Fruit fly (Drosophila melanogaster) whole organism, embryonic: Measurements from ENCODE around the gene CG8326.

Experiments
- Adf1 ChIP-seq: fragments of 200-800 bp; sonication (Bioruptor generic); IDR thresholded peaks from 2 replicates; pipeline ENCODE4 v1.3.6; 2022; ENCODE audit warnings: missing biosample characterization, missing genetic modification characterization
- Atf3 ChIP-seq: fragments of 200-800 bp; sonication (Bioruptor generic); optimal IDR thresholded peaks from 3 replicates; lab custom pipeline; 2016; ENCODE audit warnings: missing biosample characterization, missing genetic modification characterization
- CG1024 ChIP-seq: fragments of 200-800 bp; sonication (Bioruptor generic); IDR thresholded peaks from 2 replicates; pipeline ENCODE4 v1.3.6; 2022; ENCODE audit warnings: missing biosample characterization, missing genetic modification characterization
- CG10565 ChIP-seq: fragments of 200-800 bp; sonication (Bioruptor generic); optimal IDR thresholded peaks from 3 replicates; lab custom pipeline; 2016; ENCODE audit warnings: missing biosample characterization, mild to moderate bottlenecking, missing genetic modification characterization
- CG11398 ChIP-seq: fragments of 200-800 bp; sonication (Bioruptor generic); optimal IDR thresholded peaks from 2 replicates; lab custom pipeline; 2016; ENCODE audit warnings: missing biosample characterization, missing genetic modification characterization
- CG11695 ChIP-seq: fragments of 200-800 bp; sonication (Bioruptor generic); IDR thresholded peaks from 3 replicates; pipeline ENCODE4 v1.3.6; 2022; ENCODE audit warnings: missing biosample characterization, missing genetic modification characterization
- CG12104 ChIP-seq: fragments of 200-800 bp; sonication (Bioruptor generic); optimal IDR thresholded peaks from 3 replicates; lab custom pipeline; 2016; ENCODE audit warnings: missing biosample characterization, missing genetic modification characterization
- CG14441 ChIP-seq: fragments of 200-800 bp; sonication (Bioruptor generic); IDR thresholded peaks from 2 replicates; pipeline ENCODE4 v1.3.6; 2022; ENCODE audit warnings: missing biosample characterization, missing genetic modification characterization
- CG15479 ChIP-seq: fragments of 200-800 bp; sonication (Bioruptor generic); optimal IDR thresholded peaks from 3 replicates; lab custom pipeline; 2019; ENCODE audit warnings: missing biosample characterization, mild to moderate bottlenecking, missing genetic modification characterization, moderate library complexity
- CG1603 ChIP-seq: fragments of 200-800 bp; sonication (Bioruptor generic); optimal IDR thresholded peaks from 2 replicates; lab custom pipeline; 2019; ENCODE audit warnings: missing biosample characterization, mild to moderate bottlenecking, missing genetic modification characterization, moderate library complexity
- CG17385 ChIP-seq: fragments of 200-800 bp; sonication (Bioruptor generic); optimal IDR thresholded peaks from 3 replicates; lab custom pipeline; 2018; ENCODE audit warnings: missing biosample characterization, mild to moderate bottlenecking, missing genetic modification characterization
- CG1832 ChIP-seq: fragments of 200-800 bp; sonication (Bioruptor generic); optimal IDR thresholded peaks from 2 replicates; lab custom pipeline; 2017; ENCODE audit warnings: missing biosample characterization, mild to moderate bottlenecking, missing genetic modification characterization, inconsistent platforms
- CG18599 ChIP-seq: fragments of 200-800 bp; sonication (Bioruptor generic); optimal IDR thresholded peaks from 3 replicates; lab custom pipeline; 2017; ENCODE audit warnings: missing biosample characterization, missing genetic modification characterization, mild to moderate bottlenecking, moderate library complexity, missing genetic modification reagents
- CG2199 ChIP-seq: fragments of 200-800 bp; sonication (Bioruptor generic); IDR thresholded peaks from 3 replicates; pipeline ENCODE4 v1.3.6; 2022; ENCODE audit warnings: missing biosample characterization, missing genetic modification characterization
- CG31365 ChIP-seq: fragments of 200-800 bp; sonication (Bioruptor generic); optimal IDR thresholded peaks from 2 replicates; lab custom pipeline; 2018; ENCODE audit warnings: missing biosample characterization, mild to moderate bottlenecking, missing genetic modification characterization
- CG32772 ChIP-seq: fragments of 200-800 bp; sonication (Bioruptor generic); IDR thresholded peaks from 2 replicates; pipeline ENCODE4 v1.3.6; 2022; ENCODE audit warnings: missing biosample characterization, missing genetic modification characterization
- CG3281 ChIP-seq: fragments of 200-800 bp; sonication (Bioruptor generic); optimal IDR thresholded peaks from 3 replicates; lab custom pipeline; 2017; ENCODE audit warnings: missing biosample characterization, mild to moderate bottlenecking, missing genetic modification characterization
- CG34376 ChIP-seq: fragments of 200-800 bp; sonication (Bioruptor generic); optimal IDR thresholded peaks from 2 replicates; lab custom pipeline; 2018; ENCODE audit warnings: missing biosample characterization, mild to moderate bottlenecking, missing genetic modification characterization
- CG42726 ChIP-seq: fragments of 200-800 bp; sonication (Bioruptor generic); IDR thresholded peaks from 2 replicates; pipeline ENCODE4 v1.3.6; 2022; ENCODE audit warnings: missing biosample characterization, missing genetic modification characterization; ENCODE audit not compliant: partially characterized antibody
- CG4328 ChIP-seq: fragments of 200-800 bp; sonication (Bioruptor generic); optimal IDR thresholded peaks from 3 replicates; lab custom pipeline; 2017; ENCODE audit warnings: missing biosample characterization, missing genetic modification reagents, missing genetic modification characterization
- CG4404 ChIP-seq: fragments of 200-800 bp; sonication (Bioruptor generic); IDR thresholded peaks from 2 replicates; pipeline ENCODE4 v1.3.6; 2022; ENCODE audit warnings: missing biosample characterization, missing genetic modification characterization
- CG9215 ChIP-seq: fragments of 200-800 bp; sonication (Bioruptor generic); IDR thresholded peaks from 2 replicates; pipeline ENCODE4 v1.3.6; 2022; ENCODE audit warnings: missing biosample characterization, missing genetic modification characterization
- CG9932 ChIP-seq: fragments of 200-800 bp; sonication (Bioruptor generic); IDR thresholded peaks from 2 replicates; pipeline ENCODE4 v1.3.6; 2022; ENCODE audit warnings: missing biosample characterization, missing genetic modification characterization
- Deaf1 ChIP-seq: fragments of 200-800 bp; optimal IDR thresholded peaks from 3 replicates; lab custom pipeline; 2019; ENCODE audit warnings: missing biosample characterization, mild to moderate bottlenecking, missing genetic modification characterization, moderate library complexity
- Hsf ChIP-seq: fragments of 200-800 bp; sonication (Bioruptor generic); optimal IDR thresholded peaks from 3 replicates; lab custom pipeline; 2016; ENCODE audit warnings: missing biosample characterization, missing genetic modification characterization
- Mes4 ChIP-seq: fragments of 200-800 bp; sonication (Bioruptor generic); optimal IDR thresholded peaks from 2 replicates; lab custom pipeline; 2016; ENCODE audit warnings: missing biosample characterization, missing genetic modification characterization
- Pdp1 ChIP-seq, 2 experiments: fragments of 200-800 bp; sonication (Bioruptor generic); optimal IDR thresholded peaks; 3 replicates each; lab custom pipeline; 2016; ENCODE audit warnings: missing biosample characterization in 2 of 2, missing genetic modification characterization in 2 of 2, mild to moderate bottlenecking in 1 of 2, moderate library complexity in 1 of 2
- Poxn ChIP-seq: fragments of 200-800 bp; sonication (Bioruptor generic); IDR thresholded peaks from 2 replicates; pipeline ENCODE4 v1.3.6; 2022; ENCODE audit warnings: missing biosample characterization, missing genetic modification characterization
- Ssrp ChIP-seq: fragments of 200-800 bp; sonication (Bioruptor generic); optimal IDR thresholded peaks from 2 replicates; lab custom pipeline; 2018; ENCODE audit warnings: missing biosample characterization, mild to moderate bottlenecking, missing genetic modification characterization, moderate library complexity
- Trl ChIP-seq, 3 experiments: fragments of >200 bp in 2 of 3; fragments of 200-800 bp in 1 of 3; sonication (Bioruptor generic) in 1 of 3; optimal IDR thresholded peaks; 2 replicates in 1 of 3; 3 replicates in 2 of 3; lab custom pipeline; 2016 to 2017; ENCODE audit warnings: missing biosample characterization in 1 of 3, missing genetic modification characterization in 1 of 3
- Xbp1 ChIP-seq: fragments of 200-800 bp; sonication (Bioruptor generic); optimal IDR thresholded peaks from 3 replicates; lab custom pipeline; 2016; ENCODE audit warnings: missing biosample characterization, mild to moderate bottlenecking, missing genetic modification characterization
- ara ChIP-seq: fragments of 200-800 bp; sonication (Bioruptor generic); IDR thresholded peaks from 2 replicates; pipeline ENCODE4 v1.3.6; 2022; ENCODE audit warnings: missing biosample characterization, missing genetic modification characterization
- caup ChIP-seq: fragments of 200-800 bp; sonication (Bioruptor generic); optimal IDR thresholded peaks from 3 replicates; lab custom pipeline; 2017; ENCODE audit warnings: missing biosample characterization, mild to moderate bottlenecking, missing genetic modification characterization, moderate library complexity; ENCODE audit not compliant: severe bottlenecking
- cg ChIP-seq: fragments of 200-800 bp; sonication (Bioruptor generic); optimal IDR thresholded peaks from 3 replicates; lab custom pipeline; 2019; ENCODE audit warnings: missing biosample characterization, mild to moderate bottlenecking, missing genetic modification characterization, moderate library complexity
- esg ChIP-seq: fragments of 200-800 bp; sonication (Bioruptor generic); conservative IDR thresholded peaks from 2 replicates; pipeline ENCODE4 v1.3.6; 2022; ENCODE audit warnings: missing biosample characterization, missing genetic modification characterization
- exex ChIP-seq: fragments of 200-800 bp; sonication (Bioruptor generic); optimal IDR thresholded peaks from 4 replicates; lab custom pipeline; 2018; ENCODE audit warnings: missing biosample characterization, mild to moderate bottlenecking, missing genetic modification characterization, moderate library complexity
- gfzf ChIP-seq: fragments of 200-800 bp; sonication (Bioruptor generic); optimal IDR thresholded peaks from 2 replicates; lab custom pipeline; 2016; ENCODE audit warnings: missing biosample characterization, mild to moderate bottlenecking, missing genetic modification characterization, moderate library complexity
- hkb ChIP-seq, 2 experiments: fragments of 200-800 bp in 1 of 2; fragments of >200 bp in 1 of 2; sonication (Bioruptor generic) in 1 of 2; IDR thresholded peaks in 1 of 2; optimal IDR thresholded peaks in 1 of 2; 2 replicates each; pipeline versions ENCODE4 v1.3.6 to Lab custom; 2017 to 2022; ENCODE audit warnings: missing biosample characterization in 1 of 2, missing genetic modification characterization in 1 of 2
- kay ChIP-seq: fragments of 200-800 bp; sonication (Bioruptor generic); optimal IDR thresholded peaks from 2 replicates; lab custom pipeline; 2016; ENCODE audit warnings: missing biosample characterization, missing genetic modification characterization
- lilli ChIP-seq: fragments of 200-800 bp; sonication (Bioruptor generic); optimal IDR thresholded peaks from 3 replicates; lab custom pipeline; 2016; ENCODE audit warnings: missing biosample characterization, missing genetic modification characterization
- nom ChIP-seq: fragments of 200-800 bp; sonication (Bioruptor generic); optimal IDR thresholded peaks from 2 replicates; lab custom pipeline; 2017; ENCODE audit warnings: missing biosample characterization, missing genetic modification characterization, mild to moderate bottlenecking, moderate library complexity, missing genetic modification reagents
- onecut ChIP-seq: fragments of 200-800 bp; sonication (Bioruptor generic); IDR thresholded peaks from 2 replicates; pipeline ENCODE4 v1.3.6; 2022; ENCODE audit warnings: missing biosample characterization, missing genetic modification characterization
- pfk ChIP-seq: fragments of 200-800 bp; sonication (Bioruptor generic); optimal IDR thresholded peaks from 2 replicates; lab custom pipeline; 2018; ENCODE audit warnings: missing biosample characterization, mild to moderate bottlenecking, missing genetic modification characterization, moderate library complexity
- phol ChIP-seq: fragments of 200-800 bp; sonication (Bioruptor generic); optimal IDR thresholded peaks from 3 replicates; lab custom pipeline; 2018; ENCODE audit warnings: missing biosample characterization, mild to moderate bottlenecking, missing genetic modification characterization, moderate library complexity
- sens ChIP-seq: fragments of 200-800 bp; sonication (Bioruptor generic); peaks from one replicate; lab custom pipeline; 2016; ENCODE audit warnings: missing biosample characterization, missing genetic modification characterization
- shn ChIP-seq: fragments of 200-800 bp; sonication (Bioruptor generic); optimal IDR thresholded peaks from 3 replicates; lab custom pipeline; 2016; ENCODE audit warnings: missing biosample characterization, missing genetic modification characterization
- sqz ChIP-seq: fragments of 200-800 bp; sonication (Bioruptor generic); optimal IDR thresholded peaks from 3 replicates; lab custom pipeline; 2018; ENCODE audit warnings: missing biosample characterization, mild to moderate bottlenecking, missing genetic modification characterization
- stwl ChIP-seq: fragments of 200-800 bp; sonication (Bioruptor generic); optimal IDR thresholded peaks from 3 replicates; lab custom pipeline; 2018; ENCODE audit warnings: missing biosample characterization, mild to moderate bottlenecking, missing genetic modification characterization, moderate library complexity
- ttk ChIP-seq: fragments of 200-800 bp; sonication (Bioruptor generic); IDR thresholded peaks from 2 replicates; pipeline ENCODE4 v2.1.2; 2022; ENCODE audit warnings: missing biosample characterization, missing genetic modification characterization

The CG8326 gene

dm6 chrX:17657716-17658115, 28.4 kb upstream of the CG8326 start:
- TF ChIP-seq CG42726 (GFP tag; lab: Robert Waterston, UW) (no peak), CG3281 (no peak), pfk (no peak), shn (GFP tag; lab: Kevin White, UChicago) (no peak), CG14441 (GFP tag; lab: Robert Waterston, UW) (no peak), Adf1 (GFP tag; lab: Robert Waterston, UW) (peak; percentile 93), sqz (peak; percentile 44), CG17385 (peak; percentile 58), caup (GFP tag; lab: Kevin White, UChicago) (no peak), Pdp1 (GFP tag; optimal IDR thresholded peaks at IDR 0.05; lab: Kevin White, UChicago) (peak in 1 of 2 experiments; percentile 72), Atf3 (peak; percentile 20), onecut (GFP tag; lab: Robert Waterston, UW) (peak; percentile 27; the same call in 1 of the 2 replicates), CG4404 (no peak), Poxn (GFP tag; lab: Robert Waterston, UW) (no peak), exex (tag; lab: Kevin White, UChicago) (peak; percentile 22), lilli (GFP tag; lab: Kevin White, UChicago) (no peak), Trl (optimal IDR thresholded peaks at IDR 0.05; lab: Kevin White, UChicago) (peak; percentile 17 to 63), Trl (GFP tag; optimal IDR thresholded peaks at IDR 0.05; lab: Kevin White, UChicago) (no peak), sens (GFP tag; lab: Kevin White, UChicago) (peak; percentile 1), CG10565 (GFP tag; lab: Kevin White, UChicago) (no peak), cg (GFP tag; lab: Kevin White, UChicago) (peak; percentile 39), ttk (GFP tag; lab: Robert Waterston, UW) (no peak), CG34376 (GFP tag; lab: Kevin White, UChicago) (peak; percentile 34)

- TF ChIP-seq CG1832 (GFP tag; lab: Kevin White, UChicago) (no peak), Ssrp (no peak), CG32772 (no peak), hkb (optimal IDR thresholded peaks at IDR 0.05; lab: Kevin White, UChicago) (no peak), hkb (GFP tag; IDR thresholded peaks at IDR 0.05; lab: Robert Waterston, UW) (no peak), CG4328 (GFP tag; lab: Kevin White, UChicago) (no peak), CG18599 (GFP tag; lab: Kevin White, UChicago) (no peak), stwl (no peak), Hsf (GFP tag; lab: Kevin White, UChicago) (no peak), Mes4 (GFP tag; lab: Kevin White, UChicago) (no peak), CG9215 (GFP tag; lab: Robert Waterston, UW) (no peak), ara (GFP tag; lab: Robert Waterston, UW) (no peak), phol (tag; lab: Kevin White, UChicago) (peak; percentile 18), gfzf (GFP tag; lab: Kevin White, UChicago) (peak; percentile 56), CG9932 (GFP tag; lab: Robert Waterston, UW) (0 out of 2 replicates have a peak, but pooled peaks have one; percentile 10), CG11398 (GFP tag; lab: Kevin White, UChicago) (no peak), Xbp1 (GFP tag; lab: Kevin White, UChicago) (no peak), CG1024 (GFP tag; lab: Robert Waterston, UW) (no peak), kay (no peak), CG1603 (peak; percentile 1), CG31365 (tag; lab: Kevin White, UChicago) (no peak), CG2199 (GFP tag; lab: Robert Waterston, UW) (no peak), Deaf1 (no peak), CG12104 (no peak), CG11695 (GFP tag; lab: Robert Waterston, UW) (no peak), CG10565 (GFP tag; lab: Kevin White, UChicago) (no peak), CG15479 (GFP tag; lab: Kevin White, UChicago) (no peak), nom (GFP tag; lab: Kevin White, UChicago) (no peak), esg (GFP tag; lab: Robert Waterston, UW) (no peak)
Measured at dm6 chrX:17657050-17657696, 27.9 kb upstream of the CG8326 start, which contains the start of gene beta-Spec. TSS of gene beta-Spec (plus strand) at chrX:17657372.
